Worm (Caenorhabditis elegans) whole organism, late embryonic: ENCODE results near the gene cal-7.

Experiments
- C38D4.7 ChIP-seq: fragments of 200-800 bp; sonication (Bioruptor generic); optimal IDR thresholded peaks from 2 replicates; lab custom pipeline; 2018; ENCODE audit warnings: mild to moderate bottlenecking, missing genetic modification characterization, moderate library complexity, missing compliant biosample characterization
- F13H6.1 ChIP-seq: sonication (generic microtip); optimal IDR thresholded peaks from 2 replicates; lab custom pipeline; 2016; ENCODE audit warnings: missing genetic modification characterization, missing compliant biosample characterization
- K09A11.1 ChIP-seq: sonication (generic microtip); optimal IDR thresholded peaks from 2 replicates; lab custom pipeline; 2017; ENCODE audit warnings: antibody characterized with exemption, mild to moderate bottlenecking, missing genetic modification characterization, missing compliant biosample characterization; ENCODE audit not compliant: insufficient read depth
- ahr-1 ChIP-seq: sonication (generic microtip); optimal IDR thresholded peaks from 2 replicates; lab custom pipeline; 2016; ENCODE audit warnings: missing genetic modification characterization, missing compliant biosample characterization
- ceh-18 ChIP-seq: sonication (generic microtip); optimal IDR thresholded peaks from 2 replicates; lab custom pipeline; 2016; ENCODE audit warnings: missing genetic modification characterization, missing compliant biosample characterization
- ceh-19 ChIP-seq: fragments of 200-800 bp; sonication (Bioruptor generic); optimal IDR thresholded peaks from 2 replicates; lab custom pipeline; 2018; ENCODE audit warnings: mild to moderate bottlenecking, missing genetic modification characterization, missing compliant biosample characterization
- ceh-2 ChIP-seq: sonication (generic microtip); optimal IDR thresholded peaks from 2 replicates; lab custom pipeline; 2016; ENCODE audit warnings: missing genotype, missing genetic modification characterization, missing compliant biosample characterization
- ceh-22 ChIP-seq: sonication (generic microtip); optimal IDR thresholded peaks from 2 replicates; lab custom pipeline; 2017; ENCODE audit warnings: missing biosample characterization, missing genetic modification characterization
- ceh-30 ChIP-seq: fragments of 150-350 bp; optimal IDR thresholded peaks from 2 replicates; lab custom pipeline; 2014; ENCODE audit warnings: missing biosample characterization, missing genetic modification characterization
- ceh-31 ChIP-seq: sonication (generic microtip); optimal IDR thresholded peaks from 2 replicates; lab custom pipeline; 2016; ENCODE audit warnings: missing genetic modification characterization, missing compliant biosample characterization
- ceh-45 ChIP-seq: fragments of 200-800 bp; sonication (Bioruptor generic); IDR thresholded peaks from 2 replicates; pipeline ENCODE4 v1.3.6; 2022; ENCODE audit warnings: missing genetic modification reagents, missing genetic modification characterization, missing compliant biosample characterization
- ceh-48 ChIP-seq: sonication (generic microtip); optimal IDR thresholded peaks from 2 replicates; lab custom pipeline; 2016; ENCODE audit warnings: missing genetic modification characterization, inconsistent platforms, missing compliant biosample characterization
- che-1 ChIP-seq: sonication (generic microtip); optimal IDR thresholded peaks from 2 replicates; lab custom pipeline; 2016; ENCODE audit warnings: mild to moderate bottlenecking, missing genetic modification characterization, missing compliant biosample characterization
- elt-2 ChIP-seq: sonication (generic microtip); optimal IDR thresholded peaks from 2 replicates; lab custom pipeline; 2016; ENCODE audit warnings: missing genetic modification reagents, missing genetic modification characterization, missing compliant biosample characterization
- elt-4 ChIP-seq: sonication (generic microtip); optimal IDR thresholded peaks from 2 replicates; lab custom pipeline; 2016; ENCODE audit warnings: missing genetic modification characterization, missing compliant biosample characterization
- ets-4 ChIP-seq: sonication (generic microtip); optimal IDR thresholded peaks from 2 replicates; lab custom pipeline; 2016; ENCODE audit warnings: missing genetic modification characterization, missing compliant biosample characterization
- eyg-1 ChIP-seq: sonication (generic microtip); optimal IDR thresholded peaks from 2 replicates; lab custom pipeline; 2016; ENCODE audit warnings: missing genotype, missing genetic modification characterization, missing compliant biosample characterization
- fkh-10 ChIP-seq: fragments of 150-350 bp; optimal IDR thresholded peaks from 2 replicates; lab custom pipeline; 2014; ENCODE audit warnings: missing biosample characterization, missing genetic modification reagents, missing genetic modification characterization
- fkh-6 ChIP-seq: sonication (generic microtip); optimal IDR thresholded peaks from 2 replicates; lab custom pipeline; 2016; ENCODE audit warnings: missing genetic modification characterization, missing compliant biosample characterization
- gmeb-2 ChIP-seq: sonication (generic microtip); optimal IDR thresholded peaks from 2 replicates; lab custom pipeline; 2016; ENCODE audit warnings: missing genetic modification characterization, inconsistent platforms, missing compliant biosample characterization
- hlh-15 ChIP-seq: sonication (generic microtip); optimal IDR thresholded peaks from 2 replicates; lab custom pipeline; 2016; ENCODE audit warnings: missing genetic modification characterization, missing compliant biosample characterization
- hlh-30 ChIP-seq: sonication (generic microtip); optimal IDR thresholded peaks from 2 replicates; lab custom pipeline; 2017; ENCODE audit warnings: antibody characterized with exemption, missing genetic modification characterization, missing compliant biosample characterization; ENCODE audit not compliant: insufficient read depth
- hlh-8 ChIP-seq: sonication (generic microtip); optimal IDR thresholded peaks from 2 replicates; lab custom pipeline; 2016; ENCODE audit warnings: missing genotype, missing genetic modification characterization, missing compliant biosample characterization
- lim-6 ChIP-seq: sonication (generic microtip); optimal IDR thresholded peaks from 2 replicates; lab custom pipeline; 2016; ENCODE audit warnings: missing genetic modification characterization, missing compliant biosample characterization
- lin-11 ChIP-seq: fragments of 200-800 bp; sonication (Bioruptor generic); optimal IDR thresholded peaks from 2 replicates; lab custom pipeline; 2018; ENCODE audit warnings: mild to moderate bottlenecking, missing genetic modification characterization, missing compliant biosample characterization
- madf-2 ChIP-seq: sonication (generic microtip); optimal IDR thresholded peaks from 2 replicates; lab custom pipeline; 2017; ENCODE audit warnings: missing genetic modification characterization, missing compliant biosample characterization
- nfya-1 ChIP-seq: sonication (generic microtip); optimal IDR thresholded peaks from 2 replicates; lab custom pipeline; 2017; ENCODE audit warnings: missing genetic modification characterization, mild to moderate bottlenecking, missing compliant biosample characterization, antibody characterized with exemption, moderate library complexity
- npax-4 ChIP-seq: sonication (generic microtip); optimal IDR thresholded peaks from 2 replicates; lab custom pipeline; 2016; ENCODE audit warnings: missing genetic modification characterization, missing compliant biosample characterization
- odd-2 ChIP-seq: sonication (generic microtip); optimal IDR thresholded peaks from 2 replicates; lab custom pipeline; 2017; ENCODE audit warnings: antibody characterized with exemption, mild to moderate bottlenecking, missing genetic modification characterization, missing compliant biosample characterization
- pag-3 ChIP-seq: sonication (generic microtip); optimal IDR thresholded peaks from 2 replicates; lab custom pipeline; 2016; ENCODE audit warnings: missing compliant biosample characterization, missing genetic modification characterization, borderline replicate concordance
- pat-9 ChIP-seq: fragments of 200-800 bp; sonication (Bioruptor generic); optimal IDR thresholded peaks from 2 replicates; lab custom pipeline; 2018; ENCODE audit warnings: mild to moderate bottlenecking, missing genetic modification characterization, moderate library complexity, missing compliant biosample characterization
- pax-1 ChIP-seq: fragments of 150-350 bp; optimal IDR thresholded peaks from 2 replicates; lab custom pipeline; 2014; ENCODE audit warnings: missing biosample characterization, missing genetic modification characterization
- pha-2 ChIP-seq: sonication (generic microtip); optimal IDR thresholded peaks from 2 replicates; lab custom pipeline; 2017; ENCODE audit warnings: mild to moderate bottlenecking, missing genetic modification characterization, missing compliant biosample characterization
- pha-4 ChIP-seq: fragments of 150-350 bp; optimal IDR thresholded peaks from 2 replicates; lab custom pipeline; 2018; ENCODE audit warnings: missing biosample characterization, missing genetic modification reagents, missing genetic modification characterization
- pros-1 ChIP-seq: fragments of 150-350 bp; optimal IDR thresholded peaks from 2 replicates; lab custom pipeline; 2014; ENCODE audit warnings: missing biosample characterization, missing genetic modification reagents, missing genetic modification characterization
- ref-2 ChIP-seq: sonication (generic microtip); optimal IDR thresholded peaks from 2 replicates; lab custom pipeline; 2016; ENCODE audit warnings: missing genetic modification characterization, missing compliant biosample characterization
- sox-4 ChIP-seq: sonication (generic microtip); optimal IDR thresholded peaks from 2 replicates; lab custom pipeline; 2017; ENCODE audit warnings: mild to moderate bottlenecking, missing genetic modification characterization, inconsistent platforms, missing compliant biosample characterization
- syd-9 ChIP-seq: sonication (generic microtip); optimal IDR thresholded peaks from 2 replicates; lab custom pipeline; 2016; ENCODE audit warnings: mild to moderate bottlenecking, missing genetic modification characterization, moderate library complexity, missing compliant biosample characterization
- tbx-2 ChIP-seq: sonication (generic microtip); optimal IDR thresholded peaks from 2 replicates; lab custom pipeline; 2016; ENCODE audit warnings: missing genetic modification characterization, missing compliant biosample characterization
- tbx-7 ChIP-seq: sonication (generic microtip); optimal IDR thresholded peaks from 2 replicates; lab custom pipeline; 2016; ENCODE audit warnings: missing genotype, missing genetic modification characterization, missing compliant biosample characterization
- unc-42 ChIP-seq: sonication (generic microtip); optimal IDR thresholded peaks from 2 replicates; lab custom pipeline; 2016; ENCODE audit warnings: missing genotype, missing genetic modification characterization, missing compliant biosample characterization
- unc-55 ChIP-seq: sonication (generic microtip); optimal IDR thresholded peaks from 2 replicates; lab custom pipeline; 2017; ENCODE audit warnings: missing biosample characterization, missing genetic modification reagents, missing genetic modification characterization
- zip-5 ChIP-seq: sonication (generic microtip); optimal IDR thresholded peaks from 2 replicates; lab custom pipeline; 2016; ENCODE audit warnings: missing genetic modification characterization, missing compliant biosample characterization
- ztf-16 ChIP-seq: sonication (generic microtip); optimal IDR thresholded peaks from 2 replicates; lab custom pipeline; 2017; ENCODE audit warnings: missing genetic modification characterization, missing compliant biosample characterization

Gene cal-7

ce11 chrV:9771970-9772369 is 38.1 kb downstream of the cal-7 start, which contains the start of gene F46B6.2:
F46B6.2 (plus strand) TSS chrV:9772285.
- TF ChIP-seq elt-4 (tag; lab: Kevin White, UChicago) = no peak
- TF ChIP-seq syd-9 (tag; lab: Kevin White, UChicago) = no peak
- TF ChIP-seq pha-4 (tag; lab: Kevin White, UChicago) = no peak
- no peak for TF ChIP-seq elt-2 (tag; lab: Kevin White, UChicago)
- no peak for TF ChIP-seq npax-4
- no peak for TF ChIP-seq ceh-22 (tag; lab: Kevin White, UChicago)
- no peak for TF ChIP-seq ceh-2 (tag; lab: Kevin White, UChicago)
- no peak for TF ChIP-seq ceh-48 (tag; lab: Kevin White, UChicago)

ce11 chrV:9775734-9776133 is 41.8 kb downstream of the cal-7 start, which contains the start of gene F46B6.12:
F46B6.12 (minus strand) TSS chrV:9775834.
- no peak for TF ChIP-seq unc-42 (tag; lab: Kevin White, UChicago)
- no peak for TF ChIP-seq ceh-45
- no peak for TF ChIP-seq ceh-2 (tag; lab: Kevin White, UChicago)
- no peak for TF ChIP-seq pha-2 (tag; lab: Kevin White, UChicago)
- TF ChIP-seq elt-4 (tag; lab: Kevin White, UChicago) = no peak
- TF ChIP-seq tbx-2 = no peak
- no peak for TF ChIP-seq che-1 (tag; lab: Kevin White, UChicago)
- TF ChIP-seq ceh-22 (tag; lab: Kevin White, UChicago) = no peak
- no peak for TF ChIP-seq elt-2 (tag; lab: Kevin White, UChicago)
- TF ChIP-seq lin-11 (tag; lab: Kevin White, UChicago) = no peak
- no peak for TF ChIP-seq pag-3 (tag; lab: Kevin White, UChicago)

- TF ChIP-seq pros-1 = no peak
- no peak for TF ChIP-seq hlh-30 (tag; lab: Kevin White, UChicago)
- TF ChIP-seq ceh-19 (GFP tag; lab: Kevin White, UChicago) = no peak
- no peak for TF ChIP-seq ets-4
- no peak for TF ChIP-seq zip-5 (tag; lab: Kevin White, UChicago)
- no peak for TF ChIP-seq fkh-10
- TF ChIP-seq nfya-1 (tag; lab: Kevin White, UChicago) = no peak
- no peak for TF ChIP-seq fkh-6 (tag; lab: Kevin White, UChicago)
- no peak for TF ChIP-seq gmeb-2
These were observed 43.7 kb downstream of the cal-7 start, which contains the start of gene smg-4 for ce11 chrV:9777645-9778044. smg-4 (minus strand) TSS chrV:9777745.

DNA sequence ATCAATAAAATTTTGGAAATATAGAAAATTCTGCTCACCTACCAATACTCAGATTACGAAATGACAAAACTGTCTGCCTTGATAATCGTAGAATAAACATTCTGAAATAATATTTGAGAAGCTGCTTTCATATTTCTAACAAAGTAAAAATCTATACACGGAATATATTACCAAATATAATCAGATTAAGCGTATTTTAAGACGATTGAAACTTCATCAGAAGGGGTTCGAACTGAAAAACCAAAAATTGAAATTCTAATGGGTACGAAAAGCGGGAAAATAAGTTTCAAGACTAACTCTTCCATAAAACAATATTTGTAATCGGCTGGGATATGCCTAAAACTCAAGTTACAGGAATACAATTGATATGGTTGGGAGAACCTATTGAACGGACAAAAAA is 45.5 kb downstream of the cal-7 start, which contains the start of gene F46B6.4:
F46B6.4 (minus strand) TSS at position 101 of the 400 bp plus-strand sequence.
- TF ChIP-seq lim-6 (tag; lab: Kevin White, UChicago) (no peak), unc-55 (GFP tag; lab: Kevin White, UChicago) (no peak), ztf-16 (tag; lab: Kevin White, UChicago) (no peak), pax-1 (tag; lab: Kevin White, UChicago) (no peak), tbx-7 (tag; lab: Kevin White, UChicago) (no peak), ceh-45 (no peak), odd-2 (tag; lab: Kevin White, UChicago) (no peak), hlh-15 (tag; lab: Kevin White, UChicago) (no peak), ref-2 (tag; lab: Kevin White, UChicago) (no peak), ceh-31 (tag; lab: Kevin White, UChicago) (no peak), ceh-2 (tag; lab: Kevin White, UChicago) (no peak), pag-3 (tag; lab: Kevin White, UChicago) (no peak), pros-1 (no peak)

DNA sequence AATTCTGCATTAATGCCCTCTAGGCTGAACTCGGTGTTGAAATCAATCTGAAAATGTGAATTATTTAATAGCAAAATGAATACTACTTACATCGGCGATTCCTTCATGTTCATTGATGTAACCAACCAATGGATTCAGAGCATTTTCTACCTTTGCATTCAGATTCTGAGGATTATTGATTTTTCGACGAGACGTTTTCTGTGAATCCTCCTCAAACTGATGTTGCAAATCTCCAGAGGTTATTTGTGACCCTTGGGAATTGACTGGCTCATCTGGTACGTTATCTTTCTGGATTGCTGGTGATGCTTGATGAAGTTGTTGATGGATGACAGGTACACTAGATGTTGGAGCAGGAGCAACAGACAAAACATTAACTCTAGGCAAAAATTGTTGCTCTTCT is 48.1 kb downstream of the cal-7 start:
- no peak for TF ChIP-seq pat-9 (tag; lab: Kevin White, UChicago)
- no peak for TF ChIP-seq C38D4.7 (GFP tag; lab: Kevin White, UChicago)
- no peak for TF ChIP-seq ceh-30 (tag; lab: Kevin White, UChicago)
- TF ChIP-seq pha-4 (tag; lab: Kevin White, UChicago) = no peak
- TF ChIP-seq ets-4 = no peak
- no peak for TF ChIP-seq hlh-8 (tag; lab: Kevin White, UChicago)
- TF ChIP-seq syd-9 (tag; lab: Kevin White, UChicago) = no peak
- no peak for TF ChIP-seq F13H6.1 (tag; lab: Kevin White, UChicago)
- TF ChIP-seq ref-2 (tag; lab: Kevin White, UChicago) = no peak
- TF ChIP-seq eyg-1 (tag; lab: Kevin White, UChicago) = no peak
- TF ChIP-seq pax-1 (tag; lab: Kevin White, UChicago) = no peak
- no peak for TF ChIP-seq nfya-1 (tag; lab: Kevin White, UChicago)
- TF ChIP-seq ceh-19 (GFP tag; lab: Kevin White, UChicago) = no peak
- TF ChIP-seq madf-2 (tag; lab: Kevin White, UChicago) = no peak
- no peak for TF ChIP-seq ahr-1
- TF ChIP-seq K09A11.1 (tag; lab: Kevin White, UChicago) = no peak
- TF ChIP-seq ceh-18 (tag; lab: Kevin White, UChicago) = no peak
- no peak for TF ChIP-seq sox-4
- TF ChIP-seq pag-3 (tag; lab: Kevin White, UChicago) = no peak
